Fruit fly (Drosophila melanogaster) whole organism, adult: Measurements from ENCODE around the gene Ask1.

Source experiments
- CG14711 ChIP-seq: fragments of 200-800 bp; sonication (Bioruptor generic); optimal IDR thresholded peaks from 2 replicates; lab custom pipeline; 2018; ENCODE audit warnings: missing biosample characterization, mild to moderate bottlenecking, missing genetic modification characterization, moderate library complexity
- CG1620 ChIP-seq: fragments of 200-800 bp; sonication (Bioruptor generic); optimal IDR thresholded peaks from 2 replicates; lab custom pipeline; 2016; ENCODE audit warnings: missing biosample characterization, missing genetic modification characterization
- CG7045 ChIP-seq: fragments of 200-800 bp; sonication (Bioruptor generic); optimal IDR thresholded peaks from 2 replicates; lab custom pipeline; 2017; ENCODE audit warnings: missing biosample characterization, mild to moderate bottlenecking, missing genetic modification characterization
- bab1 ChIP-seq: fragments of 200-800 bp; sonication (Bioruptor generic); optimal IDR thresholded peaks from 3 replicates; lab custom pipeline; 2019; ENCODE audit warnings: missing biosample characterization, mild to moderate bottlenecking, missing genetic modification characterization, moderate library complexity
- pad ChIP-seq: fragments of 200-800 bp; sonication (Bioruptor generic); optimal IDR thresholded peaks from 3 replicates; lab custom pipeline; 2017; ENCODE audit warnings: missing biosample characterization, missing genetic modification characterization, mild to moderate bottlenecking, moderate library complexity, missing genetic modification reagents

DNA sequence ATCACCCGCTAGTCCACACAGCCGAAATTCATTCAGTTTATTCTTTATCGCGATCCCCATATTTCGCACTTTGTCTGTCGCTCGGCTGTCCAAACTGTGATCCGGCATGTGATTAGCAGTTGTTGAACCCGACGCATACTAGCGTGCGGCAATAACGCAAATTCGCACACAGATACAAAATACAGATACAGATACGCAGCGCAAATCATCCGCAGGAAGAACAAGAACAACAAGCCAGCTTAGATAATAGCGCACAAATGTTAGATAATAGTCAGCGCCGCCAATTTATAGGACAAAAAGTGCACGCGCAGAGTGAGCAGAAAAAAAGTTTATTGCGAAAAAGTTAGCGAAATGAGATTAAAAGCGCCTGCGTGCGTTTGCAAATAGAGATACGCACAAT, 44.5 kb upstream of the Ask1 start:
- TF ChIP-seq CG1620 (GFP tag; lab: Kevin White, UChicago) (no peak), CG7045 (GFP tag; lab: Kevin White, UChicago) (no peak), pad (GFP tag; lab: Kevin White, UChicago) (no peak), bab1 (GFP tag; lab: Kevin White, UChicago) (no peak), CG14711 (tag; lab: Kevin White, UChicago) (no peak)
